Worm (Caenorhabditis elegans) whole organism, early embryonic: ENCODE results near the gene srx-6.

Source experiments
- aly-1 ChIP-seq: sonication (generic microtip); optimal IDR thresholded peaks from 2 replicates; lab custom pipeline; 2016; ENCODE audit warnings: missing genetic modification characterization, missing compliant biosample characterization
- ama-1 ChIP-seq: fragments of 150-350 bp; optimal IDR thresholded peaks from 2 replicates; lab custom pipeline; 2014
- flt-1 ChIP-seq: fragments of 200-800 bp; sonication (Bioruptor generic); IDR thresholded peaks from 2 replicates; pipeline ENCODE4 v1.3.6; 2022; ENCODE audit warnings: missing genetic modification characterization, missing compliant biosample characterization
- hnd-1 ChIP-seq: sonication (generic microtip); optimal IDR thresholded peaks from 2 replicates; lab custom pipeline; 2016; ENCODE audit warnings: missing genetic modification characterization, missing compliant biosample characterization
- tra-4 ChIP-seq: sonication (generic microtip); optimal IDR thresholded peaks from 2 replicates; lab custom pipeline; 2017; ENCODE audit warnings: missing genetic modification characterization, missing compliant biosample characterization

DNA sequence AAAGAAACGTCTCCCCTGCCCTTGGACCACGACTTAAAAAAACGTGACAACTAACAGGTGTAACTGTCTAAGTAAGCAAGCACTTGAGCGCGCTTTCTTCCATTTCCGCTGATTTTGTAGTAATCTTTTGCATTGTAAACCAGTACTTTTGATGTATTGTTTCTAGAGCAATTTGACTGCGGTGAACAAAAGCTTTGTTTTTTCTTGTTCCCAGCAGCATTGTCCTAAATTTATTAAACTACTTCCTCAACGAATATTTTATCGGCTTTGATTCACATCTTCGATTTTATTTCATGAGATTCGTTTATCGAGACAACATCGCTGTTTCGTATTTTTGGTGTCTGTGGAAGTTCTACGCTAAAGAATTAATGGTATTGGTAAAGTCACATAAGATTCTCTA, 24.4 kb downstream of the srx-6 start, which contains the start of gene C13A2.1:
- TF ChIP-seq aly-1 (tag; lab: Kevin White, UChicago) (no peak), hnd-1 (tag; lab: Kevin White, UChicago) (no peak), flt-1 (GFP tag; lab: Robert Waterston, UW) (no peak), tra-4 (tag; lab: Kevin White, UChicago) (no peak), ama-1 (lab: Kevin White, UChicago) (no peak)
